Worm (Caenorhabditis elegans) whole organism, L1 larva: ENCODE data around the gene F16H6.10.
"Not testable (repeated sequence)": the region's sequence is repeated elsewhere in the genome, so short reads cannot be mapped to it uniquely, and the experiment has no call there.

ENCODE experiments used
- F16B12.6 ChIP-seq: fragments of 150-350 bp; optimal IDR thresholded peaks from 2 replicates; lab custom pipeline; 2014; ENCODE audit warnings: missing biosample characterization, missing genetic modification characterization
- aha-1 ChIP-seq: fragments of 150-350 bp; optimal IDR thresholded peaks from 2 replicates; lab custom pipeline; 2014; ENCODE audit warnings: missing biosample characterization, missing genetic modification characterization
- ama-1 ChIP-seq: fragments of 150-350 bp; optimal IDR thresholded peaks from 2 replicates; lab custom pipeline; 2014
- ceh-82 ChIP-seq, 3 experiments: fragments of 150-350 bp in 1 of 3; sonication (generic microtip) in 2 of 3; optimal IDR thresholded peaks; 2 replicates each; lab custom pipeline; 2014 to 2017; ENCODE audit warnings: missing biosample characterization in 3 of 3, missing genetic modification characterization in 3 of 3
- ceh-90 ChIP-seq: sonication (generic microtip); optimal IDR thresholded peaks from 2 replicates; lab custom pipeline; 2016; ENCODE audit warnings: missing genetic modification characterization, missing compliant biosample characterization
- ces-1 ChIP-seq: fragments of 150-350 bp; optimal IDR thresholded peaks from 2 replicates; lab custom pipeline; 2014; ENCODE audit warnings: missing biosample characterization, missing genetic modification reagents, missing genetic modification characterization
- dpl-1 ChIP-seq, 3 experiments: fragments of 150-350 bp in 2 of 3; sonication (generic microtip) in 1 of 3; optimal IDR thresholded peaks; 2 replicates each; lab custom pipeline; 2014 to 2017; ENCODE audit warnings: missing biosample characterization in 3 of 3, missing genetic modification characterization in 3 of 3, missing genetic modification reagents in 3 of 3
- dsc-1 ChIP-seq: sonication (generic microtip); optimal IDR thresholded peaks from 2 replicates; lab custom pipeline; 2016; ENCODE audit warnings: mild to moderate bottlenecking, missing genetic modification characterization, missing compliant biosample characterization
- elt-2 ChIP-seq: sonication (generic microtip); optimal IDR thresholded peaks from 2 replicates; lab custom pipeline; 2016; ENCODE audit warnings: missing genetic modification characterization, mild to moderate bottlenecking, inconsistent platforms, missing compliant biosample characterization, missing genetic modification reagents
- elt-3 ChIP-seq, 6 experiments: fragments of 150-350 bp in 1 of 6; sonication (generic microtip); optimal IDR thresholded peaks; 2 replicates each; lab custom pipeline; 2017 to 2018; ENCODE audit warnings: missing biosample characterization in 6 of 6, missing genetic modification characterization in 6 of 6, inconsistent platforms in 1 of 6
- ets-5 ChIP-seq: fragments of 200-800 bp; sonication (Bioruptor generic); IDR thresholded peaks from 2 replicates; pipeline ENCODE4 v1.3.6; 2022; ENCODE audit warnings: missing genetic modification characterization, missing compliant biosample characterization
- fkh-10 ChIP-seq: sonication (generic microtip); optimal IDR thresholded peaks from 2 replicates; lab custom pipeline; 2017; ENCODE audit warnings: missing biosample characterization, missing genetic modification reagents, missing genetic modification characterization
- fos-1 ChIP-seq: fragments of 150-350 bp; optimal IDR thresholded peaks from 2 replicates; lab custom pipeline; 2014; ENCODE audit warnings: missing biosample characterization, missing genetic modification characterization
- hpl-2 ChIP-seq: fragments of 150-350 bp; optimal IDR thresholded peaks from 2 replicates; lab custom pipeline; 2014; ENCODE audit warnings: missing biosample characterization, missing genetic modification reagents, missing genetic modification characterization
- irx-1 ChIP-seq: sonication (generic microtip); optimal IDR thresholded peaks from 2 replicates; lab custom pipeline; 2016; ENCODE audit warnings: missing genetic modification characterization, missing compliant biosample characterization
- isw-1 ChIP-seq: fragments of 200-800 bp; sonication (Bioruptor generic); IDR thresholded peaks from 2 replicates; pipeline ENCODE4 v1.3.6; 2022; ENCODE audit warnings: missing genetic modification characterization, missing compliant biosample characterization
- lin-13 ChIP-seq: fragments of 150-350 bp; optimal IDR thresholded peaks from 2 replicates; lab custom pipeline; 2014; ENCODE audit warnings: missing biosample characterization, missing genetic modification reagents, missing genetic modification characterization
- lin-39 ChIP-seq: fragments of 150-350 bp; optimal IDR thresholded peaks from 2 replicates; lab custom pipeline; 2014; ENCODE audit warnings: missing biosample characterization, missing genetic modification reagents, missing genetic modification characterization
- lir-3 ChIP-seq: sonication (generic microtip); optimal IDR thresholded peaks from 2 replicates; lab custom pipeline; 2016; ENCODE audit warnings: mild to moderate bottlenecking, missing genetic modification characterization, moderate library complexity, missing compliant biosample characterization; ENCODE audit not compliant: poor library complexity
- lsy-2 ChIP-seq, 2 experiments: fragments of 150-350 bp; optimal IDR thresholded peaks; 2 replicates each; lab custom pipeline; 2014; ENCODE audit warnings: missing biosample characterization in 2 of 2, missing genetic modification characterization in 2 of 2
- mef-2 ChIP-seq: fragments of 150-350 bp; optimal IDR thresholded peaks from 2 replicates; lab custom pipeline; 2014; ENCODE audit warnings: missing biosample characterization, missing genetic modification characterization
- mep-1 ChIP-seq: fragments of 150-350 bp; optimal IDR thresholded peaks from 2 replicates; lab custom pipeline; 2014; ENCODE audit warnings: missing biosample characterization, missing genetic modification characterization
- nhr-11 ChIP-seq: fragments of 150-350 bp; optimal IDR thresholded peaks from 2 replicates; lab custom pipeline; 2014; ENCODE audit warnings: missing biosample characterization, missing genetic modification characterization
- nhr-12 ChIP-seq: sonication (generic microtip); optimal IDR thresholded peaks from 2 replicates; lab custom pipeline; 2017; ENCODE audit warnings: missing biosample characterization, missing genetic modification characterization
- nhr-19 ChIP-seq: fragments of 200-800 bp; sonication (Bioruptor generic); conservative IDR thresholded peaks from 2 replicates; pipeline ENCODE4 v1.3.6; 2022; ENCODE audit warnings: missing genetic modification characterization, missing compliant biosample characterization
- nhr-237 ChIP-seq: fragments of 150-350 bp; optimal IDR thresholded peaks from 2 replicates; lab custom pipeline; 2014; ENCODE audit warnings: missing biosample characterization, missing genetic modification characterization
- nhr-28 ChIP-seq: fragments of 150-350 bp; optimal IDR thresholded peaks from 2 replicates; lab custom pipeline; 2014; ENCODE audit warnings: missing biosample characterization, missing genetic modification characterization
- nhr-71 ChIP-seq: sonication (generic microtip); optimal IDR thresholded peaks from 2 replicates; lab custom pipeline; 2016; ENCODE audit warnings: mild to moderate bottlenecking, missing genetic modification characterization, moderate library complexity, missing compliant biosample characterization
- nhr-85 ChIP-seq: sonication (generic microtip); peaks from one replicate; lab custom pipeline; 2016; ENCODE audit warnings: missing genetic modification characterization, inconsistent platforms, missing compliant biosample characterization
- pax-3 ChIP-seq: fragments of 200-800 bp; sonication (Bioruptor generic); optimal IDR thresholded peaks from 2 replicates; lab custom pipeline; 2018; ENCODE audit warnings: mild to moderate bottlenecking, missing genetic modification characterization, moderate library complexity, missing compliant biosample characterization
- rnt-1 ChIP-seq: sonication (generic microtip); optimal IDR thresholded peaks from 2 replicates; lab custom pipeline; 2016; ENCODE audit warnings: mild to moderate bottlenecking, missing genetic modification characterization, moderate library complexity, missing compliant biosample characterization
- skn-1 ChIP-seq: fragments of 150-350 bp; optimal IDR thresholded peaks from 2 replicates; lab custom pipeline; 2014; ENCODE audit warnings: missing biosample characterization, missing genetic modification characterization
- snu-23 ChIP-seq: sonication (generic microtip); optimal IDR thresholded peaks from 2 replicates; lab custom pipeline; 2016; ENCODE audit warnings: missing genetic modification characterization, missing compliant biosample characterization
- sptf-1 ChIP-seq: fragments of 150-350 bp; optimal IDR thresholded peaks from 2 replicates; lab custom pipeline; 2014; ENCODE audit warnings: missing biosample characterization, missing genetic modification characterization
- swsn-7 ChIP-seq: sonication (generic microtip); optimal IDR thresholded peaks from 2 replicates; lab custom pipeline; 2016; ENCODE audit warnings: missing genetic modification characterization, missing compliant biosample characterization
- tlp-1 ChIP-seq: fragments of 150-350 bp; optimal IDR thresholded peaks from 2 replicates; lab custom pipeline; 2014; ENCODE audit warnings: missing biosample characterization, missing genetic modification characterization
- unc-86 ChIP-seq: sonication (generic microtip); optimal IDR thresholded peaks from 2 replicates; lab custom pipeline; 2016; ENCODE audit warnings: missing genetic modification characterization, missing compliant biosample characterization
- xbp-1 ChIP-seq: sonication (generic microtip); optimal IDR thresholded peaks from 2 replicates; lab custom pipeline; 2016; ENCODE audit warnings: missing genetic modification characterization, missing compliant biosample characterization
- zip-4 ChIP-seq: fragments of 200-800 bp; sonication (Bioruptor generic); optimal IDR thresholded peaks from 2 replicates; lab custom pipeline; 2018; ENCODE audit warnings: mild to moderate bottlenecking, missing genetic modification characterization, moderate library complexity, missing compliant biosample characterization
- ztf-11 ChIP-seq, 2 experiments: sonication (generic microtip); optimal IDR thresholded peaks; 2 replicates each; lab custom pipeline; 2016 to 2017; ENCODE audit warnings: missing genetic modification characterization in 2 of 2, missing biosample characterization in 1 of 2, missing compliant biosample characterization in 1 of 2
- ztf-4 ChIP-seq: fragments of 150-350 bp; optimal IDR thresholded peaks from 2 replicates; lab custom pipeline; 2014; ENCODE audit warnings: missing biosample characterization, missing genetic modification characterization

Gene F16H6.10

DNA sequence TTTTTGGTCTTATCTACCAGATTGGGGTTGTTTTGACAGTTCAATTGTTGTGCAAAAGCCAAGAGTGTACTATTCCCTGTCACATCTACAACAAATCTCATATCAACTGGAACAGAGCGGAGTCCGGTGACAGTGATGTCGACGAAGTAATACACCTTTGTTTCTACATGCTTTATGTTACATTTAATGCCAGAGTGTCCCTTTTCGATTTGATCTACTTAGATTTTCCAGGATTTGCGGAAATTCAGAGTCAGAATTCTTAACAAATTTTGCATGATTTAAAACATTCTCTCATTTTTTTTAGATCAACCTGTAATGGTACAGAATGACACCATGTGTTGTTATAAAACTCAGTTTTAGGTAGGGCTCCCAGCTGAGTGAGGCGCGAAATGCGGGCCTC, 8.1 kb downstream of the F16H6.10 start, which contains the start of gene F16H6.8:
Gene F16H6.8 (minus strand): TSS at position 101 of the 400 bp plus-strand sequence.
- not testable (repeated sequence) for TF ChIP-seq dpl-1 (GFP tag; optimal IDR thresholded peaks at IDR 0.05; lab: Kevin White, UChicago); ztf-11 (tag; optimal IDR thresholded peaks at IDR 0.05; lab: Kevin White, UChicago); sptf-1 (tag; lab: Kevin White, UChicago)

DNA sequence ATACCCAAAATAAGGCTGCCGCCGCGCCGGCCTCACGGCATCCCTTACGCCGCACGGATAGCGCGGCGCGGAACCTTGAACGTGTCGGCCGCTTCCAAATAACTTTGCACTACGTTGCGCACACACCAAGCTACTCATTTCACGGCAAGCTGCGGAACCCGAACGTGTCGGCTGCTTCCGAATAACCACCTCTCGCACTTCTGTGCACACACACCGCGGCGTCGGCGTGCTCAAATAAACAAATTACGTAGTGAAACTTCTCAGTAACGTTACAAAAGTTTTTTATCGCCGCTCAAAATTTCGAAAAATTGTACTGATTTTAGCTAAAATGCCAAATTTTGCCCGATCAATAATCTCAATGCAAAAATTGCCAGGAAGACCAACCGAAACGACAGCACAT, 11.4 kb downstream of the F16H6.10 start:
- TF ChIP-seq lin-39 (tag; lab: Kevin White, UChicago) (no peak), elt-2 (tag; lab: Kevin White, UChicago) (no peak), ceh-82 (tag; optimal IDR thresholded peaks at IDR 0.05; lab: Kevin White, UChicago) (no peak), nhr-19 (GFP tag; lab: Robert Waterston, UW) (no peak), unc-86 (no peak), hpl-2 (GFP tag; lab: Kevin White, UChicago) (no peak), lir-3 (tag; lab: Kevin White, UChicago) (no peak), elt-3 (tag; optimal IDR thresholded peaks at IDR 0.05; lab: Kevin White, UChicago) (no peak), dsc-1 (tag; lab: Kevin White, UChicago) (no peak), ces-1 (GFP tag; lab: Kevin White, UChicago) (no peak), swsn-7 (tag; lab: Kevin White, UChicago) (no peak), dpl-1 (GFP tag; optimal IDR thresholded peaks at IDR 0.05; lab: Kevin White, UChicago) (no peak), nhr-28 (tag; lab: Kevin White, UChicago) (no peak), lsy-2 (tag; optimal IDR thresholded peaks at IDR 0.05; lab: Kevin White, UChicago) (no peak), zip-4 (GFP tag; lab: Kevin White, UChicago) (no peak), ama-1 (lab: Kevin White, UChicago) (no peak), ets-5 (no peak)

DNA sequence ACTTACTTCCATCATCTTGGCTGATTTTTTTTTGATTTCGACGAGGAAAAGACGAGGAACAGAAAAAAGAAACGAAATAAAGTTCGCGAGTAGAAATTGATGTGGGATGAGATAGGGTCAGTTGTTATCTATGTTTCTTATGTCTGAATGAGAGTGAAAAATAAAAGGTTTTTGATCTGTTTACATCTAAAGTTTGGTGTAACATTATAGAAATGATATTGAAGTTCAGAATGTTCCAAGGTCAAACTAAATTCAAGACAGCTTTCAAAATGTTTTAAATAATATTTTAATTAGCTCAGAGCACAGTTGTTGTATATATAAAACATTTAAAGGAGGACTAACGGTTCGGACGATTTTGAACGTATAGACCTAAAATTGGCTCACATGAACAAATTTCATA, 15.2 kb downstream of the F16H6.10 start, which contains the start of gene F16H6.7:
Gene F16H6.7 (minus strand): TSS at position 101 of the 400 bp plus-strand sequence.
- TF ChIP-seq swsn-7 (tag; lab: Kevin White, UChicago) (no peak), isw-1 (no peak), pax-3 (tag; lab: Kevin White, UChicago) (no peak), sptf-1 (tag; lab: Kevin White, UChicago) (no peak), rnt-1 (no peak), dpl-1 (GFP tag; optimal IDR thresholded peaks at IDR 0.05; lab: Kevin White, UChicago) (no peak), snu-23 (GFP tag; lab: Kevin White, UChicago) (no peak), tlp-1 (tag; lab: Kevin White, UChicago) (no peak), nhr-19 (GFP tag; lab: Robert Waterston, UW) (no peak), mef-2 (no peak), nhr-237 (no peak), skn-1 (tag; lab: Kevin White, UChicago) (no peak)

DNA sequence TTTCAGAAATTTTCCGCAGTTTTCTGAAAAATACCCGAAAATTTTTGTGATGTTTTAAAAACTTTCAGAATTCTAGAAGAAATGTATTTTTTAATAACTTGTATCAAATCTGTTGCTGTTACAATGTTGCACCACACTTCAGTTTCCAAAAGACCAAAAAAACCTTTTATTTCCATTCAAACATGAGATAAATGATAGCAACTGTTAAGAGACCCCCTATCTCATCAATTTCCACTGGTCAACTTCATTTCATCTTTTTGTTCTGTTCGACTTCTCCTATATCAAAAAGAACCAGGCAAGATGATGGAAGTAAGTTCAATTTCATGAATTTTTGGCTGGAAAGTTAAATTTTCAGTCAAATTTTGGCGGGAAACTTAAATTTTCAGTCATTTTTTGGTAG, 25.8 kb downstream of the F16H6.10 start, which contains the start of gene F16H6.4:
Gene F16H6.4 (plus strand): TSS at position 301 of the 400 bp plus-strand sequence.
- TF ChIP-seq elt-2 (tag; lab: Kevin White, UChicago) (no peak), F16B12.6 (no peak), lin-39 (tag; lab: Kevin White, UChicago) (no peak), lin-13 (GFP tag; lab: Kevin White, UChicago) (no peak), lir-3 (tag; lab: Kevin White, UChicago) (no peak), nhr-71 (no peak), ceh-90 (tag; lab: Kevin White, UChicago) (no peak), mep-1 (tag; lab: Kevin White, UChicago) (no peak), ztf-4 (tag; lab: Kevin White, UChicago) (no peak), nhr-12 (tag; lab: Kevin White, UChicago) (no peak), nhr-28 (tag; lab: Kevin White, UChicago) (no peak), nhr-85 (tag; lab: Kevin White, UChicago) (no peak), ztf-11 (tag; optimal IDR thresholded peaks at IDR 0.05; lab: Kevin White, UChicago) (no peak), fos-1 (no peak), xbp-1 (tag; lab: Kevin White, UChicago) (no peak), aha-1 (tag; lab: Kevin White, UChicago) (no peak), dsc-1 (tag; lab: Kevin White, UChicago) (no peak), irx-1 (tag; lab: Kevin White, UChicago) (no peak), fkh-10 (GFP tag; lab: Kevin White, UChicago) (no peak), nhr-11 (tag; lab: Kevin White, UChicago) (no peak)
- TF ChIP-seq, all 84 proteins: peak for 0
